Worm (Caenorhabditis elegans) whole organism, mixed stage, embryonic: ENCODE results near the gene oac-7.

Experiments
- ces-1 ChIP-seq: fragments of 150-350 bp; optimal IDR thresholded peaks from 2 replicates; lab custom pipeline; 2014; ENCODE audit warnings: missing biosample characterization, missing genetic modification reagents, missing genetic modification characterization
- ham-2 ChIP-seq: fragments of 200-800 bp; sonication (Bioruptor generic); optimal IDR thresholded peaks from 2 replicates; lab custom pipeline; 2018; ENCODE audit warnings: mild to moderate bottlenecking, missing genetic modification characterization, missing compliant biosample characterization
- unc-62 ChIP-seq: fragments of 150-350 bp; optimal IDR thresholded peaks from 2 replicates; lab custom pipeline; 2014; ENCODE audit warnings: missing biosample characterization, missing genetic modification reagents, missing genetic modification characterization

DNA sequence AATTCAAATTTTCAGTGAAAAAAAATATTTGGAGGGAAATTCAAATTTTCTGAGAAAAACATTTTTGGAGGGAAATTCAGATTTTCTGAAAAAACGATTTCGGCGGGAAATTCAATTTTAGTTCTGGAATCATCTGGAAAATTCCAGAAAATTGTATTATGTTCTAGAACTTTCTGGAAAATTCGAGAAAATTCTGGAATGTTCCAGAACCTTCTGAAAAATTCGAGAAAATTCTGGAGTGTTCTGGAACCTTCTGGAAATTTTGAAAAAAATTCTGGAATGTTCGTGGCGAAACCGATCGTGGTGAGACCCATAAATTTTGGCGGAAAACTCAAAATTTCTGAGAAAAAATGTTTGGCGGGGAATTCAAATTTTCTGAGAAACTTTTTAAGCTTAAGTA is 12.6 kb downstream of the oac-7 start:
- TF ChIP-seq ham-2 (GFP tag; lab: Kevin White, UChicago) = no peak
- no peak for TF ChIP-seq ces-1
- no peak for TF ChIP-seq unc-62
